Fruit fly (Drosophila melanogaster): ENCODE results near the gene Dph4.

DNA sequence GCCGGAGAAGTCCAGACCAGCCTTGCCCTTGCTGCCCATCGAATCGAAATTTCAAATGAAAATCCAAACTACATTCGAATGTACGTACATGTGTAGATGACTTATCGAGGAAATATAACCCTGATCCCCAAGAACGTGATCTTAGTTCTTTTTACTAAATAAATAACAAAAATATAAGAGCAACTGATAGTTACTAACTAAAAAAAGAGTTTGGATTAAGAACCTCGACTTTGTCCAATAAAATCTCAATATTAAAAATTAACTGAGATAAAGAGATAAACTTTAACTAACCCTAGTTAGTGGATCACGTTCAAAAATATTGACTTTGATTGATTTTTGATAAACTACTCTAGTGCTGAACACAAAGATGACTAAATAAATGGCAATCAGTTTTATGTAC lies 11.6 kb upstream of the Dph4 start, which contains the start of gene CG31546:
- TF ChIP-seq Lpt (GFP tag; optimal IDR thresholded peaks at IDR 0.05) (no peak), achi (GFP tag; optimal IDR thresholded peaks at IDR 0.05) (no peak), CG11294 (GFP tag; IDR thresholded peaks at IDR 0.05) (no peak), spab (GFP tag; optimal IDR thresholded peaks at IDR 0.05) (no peak), esn (GFP tag; optimal IDR thresholded peaks at IDR 0.05) (no peak), CG16779 (tag; optimal IDR thresholded peaks at IDR 0.05) (no peak), topi (GFP tag; optimal IDR thresholded peaks at IDR 0.05) (no peak), vri (GFP tag; optimal IDR thresholded peaks at IDR 0.05) (no peak), Hr38 (GFP tag; optimal IDR thresholded peaks at IDR 0.05) (no peak), CG32006 (GFP tag; optimal IDR thresholded peaks at IDR 0.05) (no peak), CG31627 (GFP tag; optimal IDR thresholded peaks at IDR 0.05) (no peak)

All from whole organism, prepupa.